Worm (Caenorhabditis elegans): ENCODE results near the gene dmd-7.

DNA sequence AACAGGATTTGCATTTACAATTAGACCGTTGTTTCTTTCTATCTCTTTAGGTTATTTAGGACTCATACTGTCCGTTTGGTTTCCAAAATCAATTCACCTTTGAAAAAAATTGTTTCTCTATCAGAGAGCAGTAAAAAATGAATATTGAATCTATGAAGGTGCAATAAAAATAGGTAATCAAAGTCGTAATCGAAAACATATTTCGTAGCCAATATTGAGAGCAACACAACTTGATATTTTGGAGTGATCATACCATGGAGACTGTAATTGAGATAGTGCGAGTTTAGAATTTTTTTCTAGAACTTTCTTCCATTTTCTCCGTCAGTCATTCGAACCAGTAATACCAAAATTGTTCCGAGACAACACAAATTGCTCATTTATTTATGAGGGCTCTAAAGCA lies 23.8 kb downstream of the dmd-7 start, which contains the start of gene F31F7.2:
- TF ChIP-seq nhr-12 (tag; optimal IDR thresholded peaks at IDR 0.05) (no peak), mep-1 (tag; optimal IDR thresholded peaks at IDR 0.05) (no peak), sem-2 (GFP tag; optimal IDR thresholded peaks at IDR 0.05) (no peak), lin-32 (GFP tag; optimal IDR thresholded peaks at IDR 0.05) (no peak), nhr-76 (tag; optimal IDR thresholded peaks at IDR 0.05) (no peak), nhr-28 (tag; optimal IDR thresholded peaks at IDR 0.05) (no peak), snpc-4 (tag; optimal IDR thresholded peaks at IDR 0.05) (no peak), ztf-11 (tag; optimal IDR thresholded peaks at IDR 0.05) (no peak), nhr-237 (tag; optimal IDR thresholded peaks at IDR 0.05) (no peak), blmp-1 (tag; optimal IDR thresholded peaks at IDR 0.05) (no peak), elt-3 (tag; optimal IDR thresholded peaks at IDR 0.05) (no peak)
